Fruit fly (Drosophila melanogaster): Measurements from ENCODE around the gene CG45089.

DNA sequence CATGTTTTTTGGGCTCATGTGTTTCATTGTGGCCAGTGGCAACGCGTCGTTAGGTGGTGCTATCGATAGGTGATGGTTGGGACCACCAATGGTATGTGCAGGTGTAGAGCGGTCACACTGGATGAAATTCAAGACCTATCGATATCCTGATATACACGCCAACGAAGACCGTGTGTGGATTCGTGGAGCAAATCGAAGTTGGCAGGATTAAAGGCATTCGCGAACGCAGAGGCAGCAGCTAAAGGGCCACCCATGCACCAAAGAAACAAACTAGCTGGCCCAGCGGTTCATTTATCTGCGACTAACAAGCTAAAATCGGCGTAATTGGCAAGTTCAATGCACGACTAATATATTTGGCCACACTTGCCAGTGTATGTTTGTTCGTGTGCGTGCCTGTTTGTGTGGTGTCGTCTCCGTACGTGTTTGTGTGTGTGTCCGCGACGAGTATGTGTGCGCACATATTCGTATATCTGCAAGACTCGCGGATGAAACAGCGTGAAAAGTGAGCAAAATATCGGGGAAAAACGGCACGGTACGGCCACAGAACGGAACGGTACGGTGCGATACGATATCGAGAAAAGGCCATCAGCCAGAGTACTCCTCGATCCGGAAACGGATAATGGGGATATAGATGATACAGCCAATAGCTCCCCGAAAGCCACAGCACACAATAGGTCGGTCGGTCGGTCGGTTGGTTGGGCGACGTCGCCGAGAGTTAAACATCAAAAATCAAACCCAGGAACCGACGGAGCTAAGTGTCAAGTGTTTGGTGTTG, 42.4 kb upstream of the CG45089 start, which contains the start of gene Ubr3:
- TF ChIP-seq CG6689 (GFP tag; IDR thresholded peaks at IDR 0.05) (no peak), CG15011 (GFP tag; optimal IDR thresholded peaks at IDR 0.05) (no peak), slbo (GFP tag; IDR thresholded peaks at IDR 0.05) (no peak), CG3726 (GFP tag; IDR thresholded peaks at IDR 0.05) (no peak), CG10543 (GFP tag; optimal IDR thresholded peaks at IDR 0.05) (peak; percentile 21), vfl (GFP tag; optimal IDR thresholded peaks at IDR 0.05) (no peak), MESR4 (GFP tag; optimal IDR thresholded peaks at IDR 0.05) (peak; percentile 72), lilli (GFP tag; optimal IDR thresholded peaks at IDR 0.05) (no peak), CG18262 (tag; optimal IDR thresholded peaks at IDR 0.05) (no peak), wor (GFP tag; IDR thresholded peaks at IDR 0.05) (no peak), org-1 (GFP tag; optimal IDR thresholded peaks at IDR 0.05) (no peak), nmo (GFP tag; optimal IDR thresholded peaks at IDR 0.05) (peak; percentile 34)

Measured in whole organism, embryonic.